Worm (Caenorhabditis elegans) whole organism, early embryonic: Measurements from ENCODE around the gene Y50E8A.6.

Source experiments
- ama-1 ChIP-seq: fragments of 150-350 bp; optimal IDR thresholded peaks from 2 replicates; lab custom pipeline; 2014
- hnd-1 ChIP-seq: sonication (generic microtip); optimal IDR thresholded peaks from 2 replicates; lab custom pipeline; 2016; ENCODE audit warnings: missing genetic modification characterization, missing compliant biosample characterization
- scrt-1 ChIP-seq: fragments of 200-800 bp; sonication (Bioruptor generic); IDR thresholded peaks from 2 replicates; pipeline ENCODE4 v1.3.6; 2022; ENCODE audit warnings: missing genetic modification characterization, missing compliant biosample characterization

DNA sequence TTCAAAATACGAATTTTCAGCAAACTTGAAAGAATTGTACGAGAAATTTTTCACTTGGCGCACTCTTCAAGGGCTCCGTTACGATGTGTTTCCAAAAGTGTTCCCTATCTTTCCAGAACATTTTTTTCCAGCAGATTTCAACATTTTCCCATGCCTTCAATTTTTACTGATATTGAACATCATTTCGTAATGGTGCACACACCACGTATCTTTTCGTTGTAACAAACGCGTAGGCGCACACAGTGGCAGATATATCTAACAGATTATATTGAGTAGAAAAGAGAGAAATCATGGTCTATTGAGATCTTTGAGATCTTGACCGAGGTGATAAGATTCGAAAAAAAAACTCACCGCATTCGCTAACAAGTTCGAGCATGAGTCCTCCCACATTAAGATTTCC, 45.4 kb downstream of the Y50E8A.6 start:
- TF ChIP-seq ama-1: no peak
- TF ChIP-seq scrt-1 (GFP tag; lab: Robert Waterston, UW): no peak
- no peak for TF ChIP-seq hnd-1
